Worm (Caenorhabditis elegans) whole organism, L1 larva: ENCODE measurements around the gene ptr-5.

Experiments used
- C16A3.4 ChIP-seq: fragments of 150-350 bp; optimal IDR thresholded peaks from 2 replicates; lab custom pipeline; 2014; ENCODE audit warnings: missing biosample characterization, missing genetic modification characterization
- alr-1 ChIP-seq: fragments of 200-800 bp; sonication (Bioruptor generic); optimal IDR thresholded peaks from 2 replicates; lab custom pipeline; 2018; ENCODE audit warnings: borderline replicate concordance, mild to moderate bottlenecking, missing genetic modification characterization, missing compliant biosample characterization
- aly-2 ChIP-seq: fragments of 150-350 bp; optimal IDR thresholded peaks from 2 replicates; lab custom pipeline; 2014; ENCODE audit warnings: missing biosample characterization, missing genetic modification characterization
- ceh-63 ChIP-seq: fragments of 200-800 bp; sonication (Bioruptor generic); optimal IDR thresholded peaks from 2 replicates; lab custom pipeline; 2018; ENCODE audit warnings: mild to moderate bottlenecking, missing genetic modification characterization, missing compliant biosample characterization
- ceh-8 ChIP-seq: fragments of 200-800 bp; sonication (Bioruptor generic); optimal IDR thresholded peaks from 2 replicates; lab custom pipeline; 2018; ENCODE audit warnings: mild to moderate bottlenecking, missing genetic modification characterization, moderate library complexity, missing compliant biosample characterization
- ceh-90 ChIP-seq: sonication (generic microtip); optimal IDR thresholded peaks from 2 replicates; lab custom pipeline; 2016; ENCODE audit warnings: missing genetic modification characterization, missing compliant biosample characterization
- ces-1 ChIP-seq: fragments of 150-350 bp; optimal IDR thresholded peaks from 2 replicates; lab custom pipeline; 2014; ENCODE audit warnings: missing biosample characterization, missing genetic modification reagents, missing genetic modification characterization
- dpl-1 ChIP-seq, 3 experiments: fragments of 150-350 bp in 2 of 3; sonication (generic microtip) in 1 of 3; optimal IDR thresholded peaks; 2 replicates each; lab custom pipeline; 2014 to 2017; ENCODE audit warnings: missing biosample characterization in 3 of 3, missing genetic modification characterization in 3 of 3, missing genetic modification reagents in 3 of 3
- egl-27 ChIP-seq, 2 experiments: fragments of 150-350 bp in 1 of 2; sonication (generic microtip); optimal IDR thresholded peaks; 3 replicates each; lab custom pipeline; 2017 to 2018; ENCODE audit warnings: missing biosample characterization in 2 of 2, missing genetic modification characterization in 2 of 2, missing genetic modification reagents in 2 of 2
- elt-2 ChIP-seq: sonication (generic microtip); optimal IDR thresholded peaks from 2 replicates; lab custom pipeline; 2016; ENCODE audit warnings: missing genetic modification characterization, mild to moderate bottlenecking, inconsistent platforms, missing compliant biosample characterization, missing genetic modification reagents
- fkh-10 ChIP-seq: sonication (generic microtip); optimal IDR thresholded peaks from 2 replicates; lab custom pipeline; 2017; ENCODE audit warnings: missing biosample characterization, missing genetic modification reagents, missing genetic modification characterization
- fkh-8 ChIP-seq: sonication (generic microtip); optimal IDR thresholded peaks from 2 replicates; lab custom pipeline; 2016; ENCODE audit warnings: mild to moderate bottlenecking, missing genetic modification characterization, missing compliant biosample characterization
- hlh-17 ChIP-seq: fragments of 200-800 bp; sonication (Bioruptor generic); optimal IDR thresholded peaks from 2 replicates; lab custom pipeline; 2018; ENCODE audit warnings: missing genetic modification characterization, mild to moderate bottlenecking, missing compliant biosample characterization, moderate library complexity, borderline replicate concordance
- isw-1 ChIP-seq: fragments of 200-800 bp; sonication (Bioruptor generic); IDR thresholded peaks from 2 replicates; pipeline ENCODE4 v1.3.6; 2022; ENCODE audit warnings: missing genetic modification characterization, missing compliant biosample characterization
- jun-1 ChIP-seq: fragments of 150-350 bp; optimal IDR thresholded peaks from 2 replicates; lab custom pipeline; 2014; ENCODE audit warnings: missing biosample characterization, missing genetic modification reagents, missing genetic modification characterization
- lin-14 ChIP-seq: fragments of 200-800 bp; sonication (Bioruptor generic); optimal IDR thresholded peaks from 2 replicates; lab custom pipeline; 2018; ENCODE audit warnings: mild to moderate bottlenecking, missing genetic modification characterization, moderate library complexity, missing compliant biosample characterization
- lin-15B ChIP-seq: fragments of 150-350 bp; sonication (generic microtip); optimal IDR thresholded peaks from 3 replicates; lab custom pipeline; 2014; ENCODE audit warnings: missing biosample characterization, missing genetic modification characterization
- lin-35 ChIP-seq, 2 experiments: fragments of 150-350 bp; optimal IDR thresholded peaks; 2 replicates each; lab custom pipeline; 2014; ENCODE audit warnings: missing biosample characterization in 2 of 2, missing genetic modification characterization in 2 of 2, missing genetic modification reagents in 2 of 2
- lir-3 ChIP-seq: sonication (generic microtip); optimal IDR thresholded peaks from 2 replicates; lab custom pipeline; 2016; ENCODE audit warnings: mild to moderate bottlenecking, missing genetic modification characterization, moderate library complexity, missing compliant biosample characterization; ENCODE audit not compliant: poor library complexity
- lsy-2 ChIP-seq, 2 experiments: fragments of 150-350 bp; optimal IDR thresholded peaks; 2 replicates each; lab custom pipeline; 2014; ENCODE audit warnings: missing biosample characterization in 2 of 2, missing genetic modification characterization in 2 of 2
- mab-9 ChIP-seq: fragments of 200-800 bp; sonication (Bioruptor generic); IDR thresholded peaks from 2 replicates; pipeline ENCODE4 v1.3.6; 2022; ENCODE audit warnings: missing genetic modification reagents, missing genetic modification characterization, missing compliant biosample characterization
- mef-2 ChIP-seq: fragments of 150-350 bp; optimal IDR thresholded peaks from 2 replicates; lab custom pipeline; 2014; ENCODE audit warnings: missing biosample characterization, missing genetic modification characterization
- mep-1 ChIP-seq: fragments of 150-350 bp; optimal IDR thresholded peaks from 2 replicates; lab custom pipeline; 2014; ENCODE audit warnings: missing biosample characterization, missing genetic modification characterization
- nhr-11 ChIP-seq: fragments of 150-350 bp; optimal IDR thresholded peaks from 2 replicates; lab custom pipeline; 2014; ENCODE audit warnings: missing biosample characterization, missing genetic modification characterization
- nhr-19 ChIP-seq: fragments of 200-800 bp; sonication (Bioruptor generic); conservative IDR thresholded peaks from 2 replicates; pipeline ENCODE4 v1.3.6; 2022; ENCODE audit warnings: missing genetic modification characterization, missing compliant biosample characterization
- nhr-20 ChIP-seq: sonication (generic microtip); optimal IDR thresholded peaks from 2 replicates; lab custom pipeline; 2016; ENCODE audit warnings: mild to moderate bottlenecking, missing genetic modification characterization, missing compliant biosample characterization
- nhr-237 ChIP-seq: fragments of 150-350 bp; optimal IDR thresholded peaks from 2 replicates; lab custom pipeline; 2014; ENCODE audit warnings: missing biosample characterization, missing genetic modification characterization
- nhr-47 ChIP-seq: sonication (generic microtip); optimal IDR thresholded peaks from 2 replicates; lab custom pipeline; 2016; ENCODE audit warnings: mild to moderate bottlenecking, missing genetic modification characterization, moderate library complexity, missing compliant biosample characterization
- nhr-77 ChIP-seq: fragments of 150-350 bp; optimal IDR thresholded peaks from 2 replicates; lab custom pipeline; 2014; ENCODE audit warnings: missing biosample characterization, missing genetic modification characterization
- nhr-85 ChIP-seq: sonication (generic microtip); peaks from one replicate; lab custom pipeline; 2016; ENCODE audit warnings: missing genetic modification characterization, inconsistent platforms, missing compliant biosample characterization
- pag-3 ChIP-seq: sonication (generic microtip); optimal IDR thresholded peaks from 2 replicates; lab custom pipeline; 2017; ENCODE audit warnings: missing genetic modification characterization, mild to moderate bottlenecking, missing compliant biosample characterization, antibody characterized with exemption, borderline replicate concordance; ENCODE audit not compliant: insufficient read depth
- pax-3 ChIP-seq: fragments of 200-800 bp; sonication (Bioruptor generic); optimal IDR thresholded peaks from 2 replicates; lab custom pipeline; 2018; ENCODE audit warnings: mild to moderate bottlenecking, missing genetic modification characterization, moderate library complexity, missing compliant biosample characterization
- skn-1 ChIP-seq: fragments of 150-350 bp; optimal IDR thresholded peaks from 2 replicates; lab custom pipeline; 2014; ENCODE audit warnings: missing biosample characterization, missing genetic modification characterization
- sup-37 ChIP-seq: fragments of 200-800 bp; sonication (Bioruptor generic); optimal IDR thresholded peaks from 2 replicates; lab custom pipeline; 2018; ENCODE audit warnings: mild to moderate bottlenecking, missing genetic modification characterization, missing compliant biosample characterization
- tbx-2 ChIP-seq: sonication (generic microtip); optimal IDR thresholded peaks from 2 replicates; lab custom pipeline; 2016; ENCODE audit warnings: missing genetic modification characterization, missing compliant biosample characterization
- tlp-1 ChIP-seq: fragments of 150-350 bp; optimal IDR thresholded peaks from 2 replicates; lab custom pipeline; 2014; ENCODE audit warnings: missing biosample characterization, missing genetic modification characterization
- unc-98 ChIP-seq: fragments of 200-800 bp; sonication (Bioruptor generic); IDR thresholded peaks from 2 replicates; pipeline ENCODE4 v1.3.6; 2022; ENCODE audit warnings: missing genetic modification characterization, missing compliant biosample characterization
- xbp-1 ChIP-seq: sonication (generic microtip); optimal IDR thresholded peaks from 2 replicates; lab custom pipeline; 2016; ENCODE audit warnings: missing genetic modification characterization, missing compliant biosample characterization
- zag-1 ChIP-seq: fragments of 150-350 bp; optimal IDR thresholded peaks from 2 replicates; lab custom pipeline; 2014; ENCODE audit warnings: missing biosample characterization, missing genetic modification characterization
- ztf-4 ChIP-seq: fragments of 150-350 bp; optimal IDR thresholded peaks from 2 replicates; lab custom pipeline; 2014; ENCODE audit warnings: missing biosample characterization, missing genetic modification characterization

ptr-5 gene

ce11 chrX:17336354-17336753 lies 18.0 kb downstream of the ptr-5 start, which contains the start of gene C53C11.2:
C53C11.2 (plus strand) TSS chrX:17336637.
- TF ChIP-seq hlh-17 (no peak), elt-2 (peak; percentile 26), tlp-1 (peak; percentile 36), zag-1 (tag; lab: Kevin White, UChicago) (no peak), ztf-4 (tag; lab: Kevin White, UChicago) (no peak), lin-15B (tag; lab: Kevin White, UChicago) (no peak)

- TF ChIP-seq fkh-8 (tag; lab: Kevin White, UChicago) (peak; percentile 56), isw-1 (GFP tag; lab: Robert Waterston, UW) (no peak), nhr-77 (tag; lab: Kevin White, UChicago) (no peak), fkh-10 (GFP tag; lab: Kevin White, UChicago) (peak; percentile 27)
Observed at ce11 chrX:17338944-17339343, 20.6 kb downstream of the ptr-5 start.

ce11 chrX:17340484-17340883 lies 22.1 kb downstream of the ptr-5 start, which contains the start of gene C53C11.1:
C53C11.1 (plus strand) TSS chrX:17340784.
- TF ChIP-seq xbp-1 (tag; lab: Kevin White, UChicago) (no peak), alr-1 (tag; lab: Kevin White, UChicago) (no peak), zag-1 (tag; lab: Kevin White, UChicago) (no peak), ces-1 (no peak), lir-3 (tag; lab: Kevin White, UChicago) (no peak), nhr-77 (tag; lab: Kevin White, UChicago) (no peak), nhr-47 (tag; lab: Kevin White, UChicago) (no peak), lin-15B (tag; lab: Kevin White, UChicago) (no peak), tbx-2 (tag; lab: Kevin White, UChicago) (no peak), elt-2 (no peak), mab-9 (GFP tag; lab: Robert Waterston, UW) (no peak)

ce11 chrX:17349411-17349810 lies 31.0 kb downstream of the ptr-5 start:
- TF ChIP-seq fkh-10 (GFP tag; lab: Kevin White, UChicago), result no peak
- no peak for TF ChIP-seq ces-1
- no peak for TF ChIP-seq dpl-1 (GFP tag; optimal IDR thresholded peaks at IDR 0.05; lab: Kevin White, UChicago)
- TF ChIP-seq jun-1 (tag; lab: Kevin White, UChicago), result no peak
- no peak for TF ChIP-seq pag-3 (tag; lab: Kevin White, UChicago)
- TF ChIP-seq unc-98, result no peak
- no peak for TF ChIP-seq C16A3.4 (tag; lab: Kevin White, UChicago)
- TF ChIP-seq nhr-11 (tag; lab: Kevin White, UChicago), result no peak
- TF ChIP-seq aly-2 (tag; lab: Kevin White, UChicago), result no peak
- no peak for TF ChIP-seq skn-1 (tag; lab: Kevin White, UChicago)
- TF ChIP-seq egl-27 (tag; optimal IDR thresholded peaks at IDR 0.05; lab: Kevin White, UChicago), result no peak
- no peak for TF ChIP-seq nhr-237
- TF ChIP-seq nhr-19 (GFP tag; lab: Robert Waterston, UW), result no peak
- no peak for TF ChIP-seq nhr-85 (tag; lab: Kevin White, UChicago)
- TF ChIP-seq lsy-2 (tag; optimal IDR thresholded peaks at IDR 0.05; lab: Kevin White, UChicago), result no peak
- TF ChIP-seq nhr-77 (tag; lab: Kevin White, UChicago), result no peak
- no peak for TF ChIP-seq ceh-8
- TF ChIP-seq tbx-2 (tag; lab: Kevin White, UChicago), result no peak
- no peak for TF ChIP-seq sup-37 (GFP tag; lab: Kevin White, UChicago)
- TF ChIP-seq nhr-20, result no peak
- TF ChIP-seq, all 84 proteins: peak for 0

ce11 chrX:17352098-17352497 lies 33.7 kb downstream of the ptr-5 start:
- TF ChIP-seq mef-2 (tag; lab: Kevin White, UChicago), result no peak
- TF ChIP-seq lin-14 (GFP tag; lab: Kevin White, UChicago), result peak; percentile 50
- no peak for TF ChIP-seq ztf-4 (tag; lab: Kevin White, UChicago)
- no peak for TF ChIP-seq lin-35 (GFP tag; optimal IDR thresholded peaks at IDR 0.05; lab: Kevin White, UChicago)
- TF ChIP-seq mep-1, result no peak
- no peak for TF ChIP-seq ceh-90 (tag; lab: Kevin White, UChicago)
- no peak for TF ChIP-seq ceh-63 (GFP tag; lab: Kevin White, UChicago)
- TF ChIP-seq alr-1 (tag; lab: Kevin White, UChicago), result no peak
- no peak for TF ChIP-seq pax-3 (tag; lab: Kevin White, UChicago)
- no peak for TF ChIP-seq lir-3 (tag; lab: Kevin White, UChicago)
- peak; percentile 13 for TF ChIP-seq ces-1
- TF ChIP-seq fkh-10 (GFP tag; lab: Kevin White, UChicago), result peak; percentile 94
